Fruit fly (Drosophila melanogaster): ENCODE measurements around the gene Or2a.

Gene Or2a

DNA sequence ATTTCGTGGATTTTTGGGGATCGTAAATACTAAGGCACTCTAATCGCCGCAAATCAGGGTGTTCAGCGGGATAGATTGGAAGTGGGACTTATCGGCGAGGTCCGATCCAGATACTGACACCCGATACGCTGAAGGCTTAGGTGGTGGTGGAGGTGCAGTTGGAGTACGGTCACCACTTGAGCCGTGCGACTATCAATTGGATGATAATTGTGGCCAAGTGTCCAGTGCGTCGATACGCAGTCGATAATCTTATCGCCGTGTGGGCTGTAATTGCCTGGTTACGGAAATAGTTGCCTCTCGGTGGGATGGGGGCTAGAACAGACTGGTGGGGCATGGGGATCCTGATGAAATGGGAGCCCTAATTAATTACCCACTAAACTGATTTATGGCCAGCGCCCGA is 46.7 kb upstream of the Or2a start (continued):
- TF ChIP-seq exex (tag; optimal IDR thresholded peaks at IDR 0.05) (peak; percentile 99), HmgZ (tag; optimal IDR thresholded peaks at IDR 0.05) (peak; percentile 8), Med (GFP tag) (peak; percentile 12), CG34376 (GFP tag; optimal IDR thresholded peaks at IDR 0.05) (peak; percentile 90), CG6175 (GFP tag; IDR thresholded peaks at IDR 0.05) (no peak)

DNA sequence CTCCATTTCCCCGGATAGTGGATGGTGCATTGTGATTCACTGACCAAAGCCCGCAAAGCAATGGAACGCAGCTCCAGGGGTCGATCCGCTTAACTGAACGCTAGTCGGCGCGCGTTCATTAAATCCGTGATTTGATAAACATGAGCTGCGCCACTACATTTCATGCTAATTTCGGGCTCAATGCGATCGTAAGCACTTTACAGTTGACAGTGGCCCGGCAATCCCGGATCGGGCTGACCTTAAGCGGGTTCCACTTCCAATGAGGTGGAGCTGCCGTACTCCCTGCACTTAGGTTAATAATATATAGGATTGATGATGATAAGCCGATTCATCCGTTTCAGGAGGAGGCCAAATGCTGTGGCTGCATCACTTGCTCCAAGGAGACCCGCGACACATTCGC is 42.3 kb upstream of the Or2a start, which contains the start of gene FarO:
TSS of gene FarO (minus strand) at position 101 of the 400 bp plus-strand sequence.
- no peak for TF ChIP-seq slp2 (GFP tag; optimal IDR thresholded peaks at IDR 0.05)
- no peak for TF ChIP-seq nom (GFP tag; optimal IDR thresholded peaks at IDR 0.05)
- no peak for TF ChIP-seq pzg (GFP tag; optimal IDR thresholded peaks at IDR 0.05)
- TF ChIP-seq trem (tag; optimal IDR thresholded peaks at IDR 0.05): no peak
- no peak for TF ChIP-seq zfh1 (GFP tag; IDR thresholded peaks at IDR 0.05)
- no peak for TF ChIP-seq lov (optimal IDR thresholded peaks at IDR 0.05)
- TF ChIP-seq lov (GFP tag; IDR thresholded peaks at IDR 0.05): no peak
- no peak for TF ChIP-seq CG6813 (GFP tag; optimal IDR thresholded peaks at IDR 0.05)
- TF ChIP-seq Rx (GFP tag; IDR thresholded peaks at IDR 0.05): no peak

dm6 chrX:2208641-2209241 is 37.3 kb upstream of the Or2a start:
- TF ChIP-seq trh (GFP tag; optimal IDR thresholded peaks at IDR 0.05): no peak
- TF ChIP-seq Dip3 (GFP tag; optimal IDR thresholded peaks at IDR 0.05): no peak
- TF ChIP-seq Usf (GFP tag; optimal IDR thresholded peaks at IDR 0.05): no peak
- no peak for TF ChIP-seq CG5953 (GFP tag; IDR thresholded peaks at IDR 0.05)
- no peak for TF ChIP-seq CG15269 (tag; optimal IDR thresholded peaks at IDR 0.05)
- peak; percentile 19 for TF ChIP-seq NfI (GFP tag; optimal IDR thresholded peaks at IDR 0.05)
- TF ChIP-seq Awh (GFP tag; IDR thresholded peaks at IDR 0.05): no peak
- no peak for TF ChIP-seq CG18011 (GFP tag; optimal IDR thresholded peaks at IDR 0.05)
- TF ChIP-seq CG4854 (GFP tag; optimal IDR thresholded peaks at IDR 0.05): no peak
- TF ChIP-seq mam (GFP tag; optimal IDR thresholded peaks at IDR 0.05): peak; percentile 17
- no peak for TF ChIP-seq fd96Cb (tag; optimal IDR thresholded peaks at IDR 0.05)
- no peak for TF ChIP-seq pan (optimal IDR thresholded peaks at IDR 0.05)
- peak in 1 of 2 experiments; percentile 11 for TF ChIP-seq pan (GFP tag; optimal IDR thresholded peaks at IDR 0.05 in 1 of 2, IDR thresholded peaks at IDR 0.05 in 1 of 2)
- peak; percentile 14 for TF ChIP-seq CG9817 (tag; optimal IDR thresholded peaks at IDR 0.05)
- TF ChIP-seq CG34422 (GFP tag; IDR thresholded peaks at IDR 0.05): no peak
- TF ChIP-seq CG7963 (GFP tag; IDR thresholded peaks at IDR 0.05; ENCODE audit: partially characterized antibody): no peak
- TF ChIP-seq lov (optimal IDR thresholded peaks at IDR 0.05): no peak
- no peak for TF ChIP-seq lov (GFP tag; IDR thresholded peaks at IDR 0.05)
- TF ChIP-seq CG18599 (GFP tag; optimal IDR thresholded peaks at IDR 0.05): peak; percentile 22
- TF ChIP-seq CG1603 (tag; optimal IDR thresholded peaks at IDR 0.05): peak; percentile 18
- 0 out of 2 replicates have a peak, but pooled peaks have one; percentile 9 for TF ChIP-seq CG31441 (GFP tag; IDR thresholded peaks at IDR 0.05)
- TF ChIP-seq jing (GFP tag; optimal IDR thresholded peaks at IDR 0.05): no peak
- TF ChIP-seq CG9215 (GFP tag; IDR thresholded peaks at IDR 0.05): 0 out of 2 replicates have a peak, but pooled peaks have one; percentile 10
- peak; percentile 35; the same call in 1 of the 2 replicates for TF ChIP-seq ssp (GFP tag; IDR thresholded peaks at IDR 0.05)
- no peak for TF ChIP-seq CG31365 (tag; optimal IDR thresholded peaks at IDR 0.05)
- peak; percentile 13 for TF ChIP-seq lilli (GFP tag; optimal IDR thresholded peaks at IDR 0.05)
- TF ChIP-seq CG8281 (tag; optimal IDR thresholded peaks at IDR 0.05): no peak
- TF ChIP-seq sob (GFP tag; IDR thresholded peaks at IDR 0.05): no peak
- TF ChIP-seq CG13287 (GFP tag; IDR thresholded peaks at IDR 0.05; ENCODE audit: partially characterized antibody): no peak
- peak; percentile 91 for TF ChIP-seq crol (GFP tag; IDR thresholded peaks at IDR 0.05)
- TF ChIP-seq CG7839 (tag; optimal IDR thresholded peaks at IDR 0.05): peak; percentile 49
- peak; percentile 59 for TF ChIP-seq CG9932 (GFP tag; IDR thresholded peaks at IDR 0.05)
- TF ChIP-seq CG10366 (GFP tag; IDR thresholded peaks at IDR 0.05): peak; percentile 20; the same call in 1 of the 2 replicates
- TF ChIP-seq gfzf (GFP tag; optimal IDR thresholded peaks at IDR 0.05): no peak
- peak; percentile 91 for TF ChIP-seq CG6175 (GFP tag; IDR thresholded peaks at IDR 0.05)
- no peak for TF ChIP-seq cad (GFP tag; optimal IDR thresholded peaks at IDR 0.05)
